Fruit fly (Drosophila melanogaster) whole organism, prepupa: ENCODE measurements around the gene CG11095.

Experiments used
- CG1621 ChIP-seq: fragments of 200-800 bp; sonication (Bioruptor generic); optimal IDR thresholded peaks from 3 replicates; lab custom pipeline; 2018; ENCODE audit warnings: missing biosample characterization, mild to moderate bottlenecking, missing genetic modification characterization
- CG31627 ChIP-seq: fragments of 200-800 bp; sonication (Bioruptor generic); optimal IDR thresholded peaks from 3 replicates; lab custom pipeline; 2016; ENCODE audit warnings: missing biosample characterization, missing genetic modification characterization
- Gug ChIP-seq: fragments of 200-800 bp; sonication (Bioruptor generic); IDR thresholded peaks from 2 replicates; pipeline ENCODE4 v1.3.6; 2022; ENCODE audit warnings: missing biosample characterization, missing genetic modification characterization
- Hr4 ChIP-seq: fragments of 200-800 bp; sonication (Bioruptor generic); optimal IDR thresholded peaks from 3 replicates; lab custom pipeline; 2016; ENCODE audit warnings: missing biosample characterization, missing genetic modification characterization
- Smox ChIP-seq: fragments of 200-800 bp; sonication (Bioruptor generic); optimal IDR thresholded peaks from 3 replicates; lab custom pipeline; 2016; ENCODE audit warnings: missing biosample characterization, missing genetic modification characterization
- achi ChIP-seq: fragments of 200-800 bp; sonication (Bioruptor generic); optimal IDR thresholded peaks from 3 replicates; lab custom pipeline; 2016; ENCODE audit warnings: missing biosample characterization, missing genetic modification characterization
- pdm3 ChIP-seq: fragments of 200-800 bp; sonication (Bioruptor generic); optimal IDR thresholded peaks from 3 replicates; lab custom pipeline; 2016; ENCODE audit warnings: missing biosample characterization, missing genetic modification characterization
- salr ChIP-seq, 2 experiments: fragments of 200-800 bp; sonication (Bioruptor generic); optimal IDR thresholded peaks; 3 replicates each; lab custom pipeline; 2016 to 2018; ENCODE audit warnings: missing biosample characterization in 2 of 2, missing genetic modification characterization in 2 of 2, mild to moderate bottlenecking in 1 of 2
- vri ChIP-seq: fragments of 200-800 bp; sonication (Bioruptor generic); optimal IDR thresholded peaks from 3 replicates; lab custom pipeline; 2016; ENCODE audit warnings: missing biosample characterization, mild to moderate bottlenecking, missing genetic modification characterization

- TF ChIP-seq CG31627 (GFP tag; lab: Kevin White, UChicago) (no peak), CG1621 (tag; lab: Kevin White, UChicago) (no peak), pdm3 (GFP tag; lab: Kevin White, UChicago) (no peak), Hr4 (GFP tag; lab: Kevin White, UChicago) (no peak), vri (GFP tag; lab: Kevin White, UChicago) (no peak), salr (GFP tag; optimal IDR thresholded peaks at IDR 0.05; lab: Kevin White, UChicago) (no peak), Smox (GFP tag; lab: Kevin White, UChicago) (no peak), Gug (GFP tag; lab: Robert Waterston, UW) (no peak), achi (GFP tag; lab: Kevin White, UChicago) (peak; percentile 15)
These were observed 9.7 kb downstream of the CG11095 start for dm6 chrX:13821039-13821774.
